Fruit fly (Drosophila melanogaster) whole organism, pupa: ENCODE data around the gene aus.

Experiments used
- CG10348 ChIP-seq: fragments of 200-800 bp; sonication (Bioruptor generic); IDR thresholded peaks from 2 replicates; pipeline ENCODE4 v1.3.6; 2022; ENCODE audit warnings: missing biosample characterization, missing genetic modification characterization
- CG12605 ChIP-seq: fragments of 200-800 bp; sonication (Bioruptor generic); IDR thresholded peaks from 2 replicates; pipeline ENCODE4 v1.3.6; 2022; ENCODE audit warnings: missing biosample characterization, missing genetic modification characterization
- CG13204 ChIP-seq: fragments of 200-800 bp; sonication (Bioruptor generic); optimal IDR thresholded peaks from 2 replicates; lab custom pipeline; 2018; ENCODE audit warnings: missing biosample characterization, mild to moderate bottlenecking, missing genetic modification characterization, moderate library complexity
- CG14655 ChIP-seq: fragments of 200-800 bp; sonication (Bioruptor generic); optimal IDR thresholded peaks from 3 replicates; lab custom pipeline; 2017; ENCODE audit warnings: mild to moderate bottlenecking, missing biosample characterization, missing genetic modification reagents, missing genetic modification characterization
- CG15710 ChIP-seq: fragments of 200-800 bp; sonication (Bioruptor generic); optimal IDR thresholded peaks from 2 replicates; lab custom pipeline; 2018; ENCODE audit warnings: missing biosample characterization, mild to moderate bottlenecking, missing genetic modification characterization, moderate library complexity
- CG17806 ChIP-seq: fragments of 200-800 bp; sonication (Bioruptor generic); optimal IDR thresholded peaks from 2 replicates; lab custom pipeline; 2018; ENCODE audit warnings: missing biosample characterization, mild to moderate bottlenecking, missing genetic modification characterization, moderate library complexity
- CG32121 ChIP-seq: fragments of 200-800 bp; sonication (Bioruptor generic); IDR thresholded peaks from 2 replicates; pipeline ENCODE4 v1.3.6; 2022; ENCODE audit warnings: missing biosample characterization, missing genetic modification characterization
- CG34367 ChIP-seq: fragments of 200-800 bp; sonication (Bioruptor generic); optimal IDR thresholded peaks from 2 replicates; lab custom pipeline; 2018; ENCODE audit warnings: missing biosample characterization, mild to moderate bottlenecking, missing genetic modification characterization
- CG4496 ChIP-seq: fragments of 200-800 bp; sonication (Bioruptor generic); IDR thresholded peaks from 3 replicates; pipeline ENCODE4 v1.3.6; 2022; ENCODE audit warnings: missing biosample characterization, missing genetic modification characterization
- CG8159 ChIP-seq: fragments of 200-800 bp; sonication (Bioruptor generic); optimal IDR thresholded peaks from 3 replicates; lab custom pipeline; 2018; ENCODE audit warnings: missing biosample characterization, mild to moderate bottlenecking, missing genetic modification characterization, moderate library complexity
- CG8301 ChIP-seq: fragments of 200-800 bp; sonication (Bioruptor generic); optimal IDR thresholded peaks from 2 replicates; lab custom pipeline; 2018; ENCODE audit warnings: missing biosample characterization, mild to moderate bottlenecking, missing genetic modification characterization
- CG9948 ChIP-seq: fragments of 200-800 bp; sonication (Bioruptor generic); optimal IDR thresholded peaks from 2 replicates; lab custom pipeline; 2018; ENCODE audit warnings: missing biosample characterization, mild to moderate bottlenecking, missing genetic modification characterization, moderate library complexity
- D1 ChIP-seq: fragments of 200-800 bp; sonication (Bioruptor generic); optimal IDR thresholded peaks from 2 replicates; lab custom pipeline; 2018; ENCODE audit warnings: missing biosample characterization, mild to moderate bottlenecking, missing genetic modification characterization, moderate library complexity
- EcR ChIP-seq: fragments of 200-800 bp; sonication (Bioruptor generic); optimal IDR thresholded peaks from 3 replicates; lab custom pipeline; 2019; ENCODE audit warnings: missing biosample characterization, missing genetic modification characterization, mild to moderate bottlenecking, moderate library complexity, missing genetic modification reagents
- Ets98B ChIP-seq: fragments of 200-800 bp; sonication (Bioruptor generic); IDR thresholded peaks from 2 replicates; pipeline ENCODE4 v1.3.6; 2022; ENCODE audit warnings: missing biosample characterization, missing genetic modification characterization
- Pif1A ChIP-seq: fragments of 200-800 bp; sonication (Bioruptor generic); optimal IDR thresholded peaks from 3 replicates; lab custom pipeline; 2016; ENCODE audit warnings: missing biosample characterization, missing genetic modification characterization
- Pif1B ChIP-seq: fragments of 200-800 bp; sonication (Bioruptor generic); optimal IDR thresholded peaks from 3 replicates; lab custom pipeline; 2016; ENCODE audit warnings: missing biosample characterization, missing genetic modification characterization
- Snoo ChIP-seq: fragments of 200-800 bp; sonication (Bioruptor generic); optimal IDR thresholded peaks from 3 replicates; lab custom pipeline; 2017; ENCODE audit warnings: missing biosample characterization, mild to moderate bottlenecking, missing genetic modification characterization, inconsistent platforms
- fd96Ca ChIP-seq: fragments of 200-800 bp; sonication (Bioruptor generic); IDR thresholded peaks from 3 replicates; pipeline ENCODE4 v1.3.6; 2022; ENCODE audit warnings: missing biosample characterization, missing genetic modification characterization
- gl ChIP-seq: fragments of 200-800 bp; sonication (Bioruptor generic); optimal IDR thresholded peaks from 2 replicates; lab custom pipeline; 2018; ENCODE audit warnings: missing biosample characterization, mild to moderate bottlenecking, missing genetic modification characterization
- rn ChIP-seq: fragments of 200-800 bp; sonication (Bioruptor generic); IDR thresholded peaks from 2 replicates; pipeline ENCODE4 v1.3.6; 2022; ENCODE audit warnings: missing biosample characterization, missing genetic modification characterization

The aus gene

dm6 chr3R:21349039-21349781, at the start of gene aus:
TSS of gene aus (minus strand) at chr3R:21349601.
- TF ChIP-seq gl (tag; lab: Kevin White, UChicago) (peak; percentile 6), CG32121 (GFP tag; lab: Robert Waterston, UW) (no peak), CG4496 (no peak)
- TF ChIP-seq, all 21 proteins: peak for 1

DNA sequence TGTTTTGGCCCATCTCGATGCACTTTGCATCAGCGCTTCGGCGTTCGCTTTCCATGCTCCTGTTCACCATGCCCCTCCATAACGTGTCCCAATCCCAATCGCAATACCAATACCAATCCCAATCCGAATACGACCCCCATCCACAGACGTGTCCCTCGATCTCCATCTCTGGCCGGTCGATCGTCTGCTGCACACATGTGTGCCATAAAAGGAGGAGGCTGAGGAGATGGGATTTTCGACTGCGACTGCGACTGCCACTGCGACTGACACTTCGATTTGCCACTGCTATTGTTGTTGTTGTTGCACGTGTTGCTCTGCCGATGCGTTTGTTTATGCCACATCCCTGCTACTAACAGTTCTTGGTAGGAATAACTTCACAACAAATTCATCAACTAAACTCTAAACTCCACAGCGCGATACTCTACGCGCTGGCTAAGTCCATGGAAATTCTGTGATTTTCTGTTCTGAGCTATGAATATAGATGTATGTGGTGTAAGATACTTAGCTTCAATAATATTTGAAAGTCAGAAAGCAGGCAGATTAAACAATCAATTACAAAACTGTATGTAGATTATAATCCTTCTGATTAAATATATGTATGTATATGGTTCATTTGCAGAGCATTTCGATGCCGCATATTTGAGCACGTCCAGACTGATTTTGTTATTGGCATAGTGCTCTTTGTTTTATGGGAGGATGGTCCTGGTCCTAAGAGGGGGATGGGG, 43.8 kb upstream of the aus start:
- TF ChIP-seq Snoo (tag; lab: Kevin White, UChicago) (no peak), fd96Ca (GFP tag; lab: Robert Waterston, UW) (no peak), CG8159 (tag; lab: Kevin White, UChicago) (no peak), CG14655 (GFP tag; lab: Kevin White, UChicago) (no peak), rn (GFP tag; lab: Robert Waterston, UW) (no peak), EcR (GFP tag; lab: Kevin White, UChicago) (no peak), CG12605 (no peak), Pif1A (GFP tag; lab: Kevin White, UChicago) (no peak), CG10348 (GFP tag; lab: Robert Waterston, UW) (no peak), CG4496 (no peak), CG15710 (tag; lab: Kevin White, UChicago) (no peak), CG9948 (tag; lab: Kevin White, UChicago) (no peak), Pif1B (GFP tag; lab: Kevin White, UChicago) (no peak), Ets98B (GFP tag; lab: Robert Waterston, UW) (no peak)

- TF ChIP-seq CG17806 (no peak), gl (tag; lab: Kevin White, UChicago) (no peak), CG32121 (GFP tag; lab: Robert Waterston, UW) (no peak), CG8301 (no peak), CG15710 (tag; lab: Kevin White, UChicago) (no peak), Pif1B (GFP tag; lab: Kevin White, UChicago) (no peak), D1 (no peak), CG9948 (tag; lab: Kevin White, UChicago) (no peak), Ets98B (GFP tag; lab: Robert Waterston, UW) (no peak), Pif1A (GFP tag; lab: Kevin White, UChicago) (no peak), Snoo (tag; lab: Kevin White, UChicago) (no peak), CG13204 (no peak)
Observed at dm6 chr3R:21392221-21392620, 42.8 kb upstream of the aus start.

DNA sequence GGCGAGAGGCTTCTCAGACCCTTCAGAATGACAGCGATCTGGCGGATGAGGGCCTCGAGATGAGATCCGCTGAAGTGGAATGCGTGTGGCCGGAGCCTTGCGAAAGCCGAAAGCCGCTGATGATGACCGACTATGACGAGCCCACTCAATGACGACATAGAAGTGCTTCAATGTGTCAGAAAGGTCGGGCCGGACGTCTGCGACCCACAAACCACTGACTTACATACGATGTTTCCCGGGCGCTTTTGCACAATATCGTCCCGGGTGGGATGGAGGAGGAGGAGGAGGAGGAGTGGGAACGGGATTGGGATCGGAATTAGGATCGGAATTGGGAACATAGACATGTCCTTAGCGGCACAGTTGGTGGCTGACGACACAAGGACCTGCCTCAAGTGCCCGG, 41.6 kb upstream of the aus start:
- TF ChIP-seq CG12605 (no peak), gl (tag; lab: Kevin White, UChicago) (no peak), CG4496 (no peak), fd96Ca (GFP tag; lab: Robert Waterston, UW) (no peak), CG15710 (tag; lab: Kevin White, UChicago) (no peak), CG10348 (GFP tag; lab: Robert Waterston, UW) (no peak), Pif1A (GFP tag; lab: Kevin White, UChicago) (no peak), CG34367 (tag; lab: Kevin White, UChicago) (no peak), Pif1B (GFP tag; lab: Kevin White, UChicago) (no peak)

dm6 chr3R:21388564-21388963, 39.2 kb upstream of the aus start, which contains the start of gene bap:
TSS of gene bap (plus strand) at chr3R:21388880.
- no peak for TF ChIP-seq CG12605
- TF ChIP-seq CG13204: no peak
- no peak for TF ChIP-seq CG17806
- no peak for TF ChIP-seq Pif1B (GFP tag; lab: Kevin White, UChicago)
- TF ChIP-seq rn (GFP tag; lab: Robert Waterston, UW): no peak
- no peak for TF ChIP-seq CG32121 (GFP tag; lab: Robert Waterston, UW)
- no peak for TF ChIP-seq CG15710 (tag; lab: Kevin White, UChicago)
- TF ChIP-seq Snoo (tag; lab: Kevin White, UChicago): no peak
- no peak for TF ChIP-seq CG8301
- no peak for TF ChIP-seq CG10348 (GFP tag; lab: Robert Waterston, UW)
- no peak for TF ChIP-seq gl (tag; lab: Kevin White, UChicago)
- no peak for TF ChIP-seq D1
- no peak for TF ChIP-seq EcR (GFP tag; lab: Kevin White, UChicago)
- TF ChIP-seq CG4496: no peak
- no peak for TF ChIP-seq Ets98B (GFP tag; lab: Robert Waterston, UW)
- no peak for TF ChIP-seq Pif1A (GFP tag; lab: Kevin White, UChicago)
- no peak for TF ChIP-seq fd96Ca (GFP tag; lab: Robert Waterston, UW)
- TF ChIP-seq CG14655 (GFP tag; lab: Kevin White, UChicago): no peak
- TF ChIP-seq, all 21 proteins: peak for 0

DNA sequence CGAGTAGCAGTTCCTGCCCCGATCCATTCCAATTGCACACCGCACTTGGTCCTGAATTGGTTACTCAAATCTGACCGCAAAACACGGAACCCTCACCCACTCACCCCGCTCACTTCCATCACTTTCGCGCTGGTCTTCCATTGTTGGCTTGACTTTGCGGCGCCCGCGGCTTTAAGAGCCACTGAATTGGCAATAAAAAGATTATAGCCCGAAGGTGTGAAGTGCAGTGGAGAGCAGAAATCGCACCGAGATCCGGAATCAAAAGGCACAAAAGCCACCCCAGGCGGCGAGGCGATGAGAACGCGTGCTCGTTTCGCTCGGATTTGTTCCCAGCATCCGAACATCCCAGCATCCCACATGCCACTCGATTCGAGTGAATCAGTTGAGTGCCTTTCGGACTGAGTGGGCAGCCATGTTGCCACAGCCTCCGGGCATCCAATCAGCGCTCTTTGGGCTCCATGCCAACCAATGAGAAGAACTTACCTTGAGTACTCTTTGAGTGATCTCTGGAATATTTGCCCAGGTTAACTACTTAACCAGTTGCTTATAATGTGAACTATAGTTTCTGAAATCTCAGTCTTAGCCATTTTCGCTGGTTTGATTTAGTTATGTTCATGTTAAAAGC, 38.1 kb upstream of the aus start:
- TF ChIP-seq gl (tag; lab: Kevin White, UChicago) (no peak), CG10348 (GFP tag; lab: Robert Waterston, UW) (no peak), rn (GFP tag; lab: Robert Waterston, UW) (no peak), CG32121 (GFP tag; lab: Robert Waterston, UW) (no peak), Snoo (tag; lab: Kevin White, UChicago) (no peak), Pif1A (GFP tag; lab: Kevin White, UChicago) (no peak)
- TF ChIP-seq, all 21 proteins: peak for 0
